Fruit fly (Drosophila melanogaster) whole organism, embryonic: ENCODE results near the gene Muted.

Source experiments
- CG10654 ChIP-seq: fragments of 200-800 bp; sonication (Bioruptor generic); optimal IDR thresholded peaks from 2 replicates; lab custom pipeline; 2016; ENCODE audit warnings: missing biosample characterization, missing genetic modification characterization
- CG10959 ChIP-seq: fragments of 200-800 bp; sonication (Bioruptor generic); IDR thresholded peaks from 2 replicates; pipeline ENCODE4 v1.3.6; 2022; ENCODE audit warnings: missing biosample characterization, missing genetic modification characterization
- CG12391 ChIP-seq: fragments of 200-800 bp; sonication (Bioruptor generic); optimal IDR thresholded peaks from 3 replicates; lab custom pipeline; 2018; ENCODE audit warnings: missing biosample characterization, mild to moderate bottlenecking, missing genetic modification characterization, moderate library complexity
- CG14710 ChIP-seq: fragments of 200-800 bp; sonication (Bioruptor generic); optimal IDR thresholded peaks from 3 replicates; lab custom pipeline; 2019; ENCODE audit warnings: missing biosample characterization, mild to moderate bottlenecking, missing genetic modification characterization, moderate library complexity
- CG15073 ChIP-seq: fragments of 200-800 bp; sonication (Bioruptor generic); optimal IDR thresholded peaks from 2 replicates; lab custom pipeline; 2016; ENCODE audit warnings: missing biosample characterization, missing genetic modification characterization
- CG15696 ChIP-seq: fragments of 200-800 bp; sonication (Bioruptor generic); optimal IDR thresholded peaks from 2 replicates; lab custom pipeline; 2019; ENCODE audit warnings: missing biosample characterization, mild to moderate bottlenecking, missing genetic modification characterization, moderate library complexity
- CG16813 ChIP-seq: fragments of 200-800 bp; sonication (Bioruptor generic); IDR thresholded peaks from 3 replicates; pipeline ENCODE4 v1.3.6; 2022; ENCODE audit warnings: missing biosample characterization, missing genetic modification characterization; ENCODE audit not compliant: partially characterized antibody
- CG17186 ChIP-seq: fragments of 200-800 bp; sonication (Bioruptor generic); optimal IDR thresholded peaks from 3 replicates; lab custom pipeline; 2017; ENCODE audit warnings: missing biosample characterization, missing genetic modification reagents, missing genetic modification characterization
- CG18262 ChIP-seq: fragments of 200-800 bp; optimal IDR thresholded peaks from 3 replicates; lab custom pipeline; 2019; ENCODE audit warnings: missing biosample characterization, mild to moderate bottlenecking, missing genetic modification characterization, moderate library complexity
- CG2712 ChIP-seq: fragments of 200-800 bp; optimal IDR thresholded peaks from 3 replicates; lab custom pipeline; 2019; ENCODE audit warnings: missing biosample characterization, mild to moderate bottlenecking, missing genetic modification characterization, moderate library complexity
- CG2875 ChIP-seq: fragments of 200-800 bp; sonication (Bioruptor generic); optimal IDR thresholded peaks from 2 replicates; lab custom pipeline; 2017; ENCODE audit warnings: missing biosample characterization, mild to moderate bottlenecking, missing genetic modification characterization, missing genetic modification reagents
- CG31441 ChIP-seq: fragments of 200-800 bp; sonication (Bioruptor generic); IDR thresholded peaks from 2 replicates; pipeline ENCODE4 v1.3.6; 2022; ENCODE audit warnings: missing biosample characterization, missing genetic modification characterization
- CG3407 ChIP-seq: fragments of 200-800 bp; sonication (Bioruptor generic); optimal IDR thresholded peaks from 2 replicates; lab custom pipeline; 2018; ENCODE audit warnings: missing biosample characterization, mild to moderate bottlenecking, missing genetic modification characterization
- CG3838 ChIP-seq: fragments of 200-800 bp; sonication (Bioruptor generic); optimal IDR thresholded peaks from 3 replicates; lab custom pipeline; 2016; ENCODE audit warnings: missing biosample characterization, missing genetic modification characterization
- CG4282 ChIP-seq: fragments of 200-800 bp; sonication (Bioruptor generic); optimal IDR thresholded peaks from 2 replicates; lab custom pipeline; 2016; ENCODE audit warnings: missing biosample characterization, missing genetic modification characterization
- CG4328 ChIP-seq: fragments of 200-800 bp; sonication (Bioruptor generic); optimal IDR thresholded peaks from 3 replicates; lab custom pipeline; 2017; ENCODE audit warnings: missing biosample characterization, missing genetic modification reagents, missing genetic modification characterization
- CG4360 ChIP-seq: fragments of 200-800 bp; sonication (Bioruptor generic); IDR thresholded peaks from 2 replicates; pipeline ENCODE4 v1.3.6; 2022; ENCODE audit warnings: missing biosample characterization, missing genetic modification characterization
- CG5953 ChIP-seq: fragments of 200-800 bp; sonication (Bioruptor generic); IDR thresholded peaks from 2 replicates; pipeline ENCODE4 v1.3.6; 2022; ENCODE audit warnings: missing biosample characterization, missing genetic modification characterization
- CG7271 ChIP-seq: fragments of 200-800 bp; sonication (Bioruptor generic); optimal IDR thresholded peaks from 2 replicates; lab custom pipeline; 2018; ENCODE audit warnings: missing biosample characterization, mild to moderate bottlenecking, missing genetic modification characterization, moderate library complexity
- CG7963 ChIP-seq: fragments of 200-800 bp; sonication (Bioruptor generic); IDR thresholded peaks from 3 replicates; pipeline ENCODE4 v1.3.6; 2022; ENCODE audit warnings: missing biosample characterization, missing genetic modification characterization; ENCODE audit not compliant: partially characterized antibody
- CG9817 ChIP-seq: fragments of 200-800 bp; sonication (Bioruptor generic); optimal IDR thresholded peaks from 2 replicates; lab custom pipeline; 2018; ENCODE audit warnings: missing biosample characterization, mild to moderate bottlenecking, missing genetic modification characterization, moderate library complexity
- Camta ChIP-seq: fragments of 200-800 bp; sonication (Bioruptor generic); optimal IDR thresholded peaks from 2 replicates; lab custom pipeline; 2016; ENCODE audit warnings: missing biosample characterization, missing genetic modification characterization
- HLH4C ChIP-seq: fragments of 200-800 bp; sonication (Bioruptor generic); IDR thresholded peaks from 3 replicates; pipeline ENCODE4 v1.3.6; 2022; ENCODE audit warnings: missing biosample characterization, missing genetic modification characterization; ENCODE audit not compliant: partially characterized antibody
- Hmr ChIP-seq: fragments of 200-800 bp; sonication (Bioruptor generic); optimal IDR thresholded peaks from 3 replicates; lab custom pipeline; 2017; ENCODE audit warnings: mild to moderate bottlenecking, missing biosample characterization, missing genetic modification reagents, missing genetic modification characterization
- Hr39 ChIP-seq: fragments of >200 bp; optimal IDR thresholded peaks from 2 replicates; lab custom pipeline; 2017
- NK7.1 ChIP-seq: fragments of 200-800 bp; sonication (Bioruptor generic); optimal IDR thresholded peaks from 3 replicates; lab custom pipeline; 2016; ENCODE audit warnings: missing biosample characterization, missing genetic modification characterization
- Nf-YC ChIP-seq: fragments of 200-800 bp; optimal IDR thresholded peaks from 3 replicates; lab custom pipeline; 2019; ENCODE audit warnings: missing biosample characterization, mild to moderate bottlenecking, missing genetic modification characterization, moderate library complexity
- Sox100B ChIP-seq: fragments of 200-800 bp; sonication (Bioruptor generic); optimal IDR thresholded peaks from 3 replicates; lab custom pipeline; 2018; ENCODE audit warnings: missing biosample characterization, mild to moderate bottlenecking, missing genetic modification characterization
- TFAM ChIP-seq: fragments of 200-800 bp; sonication (Bioruptor generic); optimal IDR thresholded peaks from 2 replicates; lab custom pipeline; 2017; ENCODE audit warnings: missing biosample characterization, missing genetic modification characterization, inconsistent platforms
- Vsx1 ChIP-seq: fragments of 200-800 bp; sonication (Bioruptor generic); optimal IDR thresholded peaks from 2 replicates; lab custom pipeline; 2017; ENCODE audit warnings: missing biosample characterization, mild to moderate bottlenecking, missing genetic modification characterization, missing genetic modification reagents
- aop ChIP-seq: fragments of 200-800 bp; sonication (Bioruptor generic); IDR thresholded peaks from 2 replicates; pipeline ENCODE4 v1.3.6; 2022; ENCODE audit warnings: missing biosample characterization, missing genetic modification characterization
- cato ChIP-seq: fragments of 200-800 bp; sonication (Bioruptor generic); optimal IDR thresholded peaks from 2 replicates; lab custom pipeline; 2016; ENCODE audit warnings: missing biosample characterization, missing genetic modification characterization, borderline replicate concordance
- croc ChIP-seq: fragments of 200-800 bp; sonication (Bioruptor generic); conservative IDR thresholded peaks from 3 replicates; pipeline ENCODE4 v1.3.6; 2022; ENCODE audit warnings: missing biosample characterization, missing genetic modification characterization
- dmrt11E ChIP-seq: fragments of 200-800 bp; sonication (Bioruptor generic); optimal IDR thresholded peaks from 3 replicates; lab custom pipeline; 2018; ENCODE audit warnings: missing biosample characterization, mild to moderate bottlenecking, missing genetic modification characterization, moderate library complexity
- esg ChIP-seq: fragments of 200-800 bp; sonication (Bioruptor generic); conservative IDR thresholded peaks from 2 replicates; pipeline ENCODE4 v1.3.6; 2022; ENCODE audit warnings: missing biosample characterization, missing genetic modification characterization
- eve ChIP-seq, 2 experiments: fragments of >200 bp; optimal IDR thresholded peaks; 2 replicates each; lab custom pipeline; 2017; ENCODE audit warnings: missing biosample characterization in 2 of 2, missing genetic modification characterization in 2 of 2
- gsb ChIP-seq: fragments of 200-800 bp; sonication (Bioruptor generic); IDR thresholded peaks from 2 replicates; pipeline ENCODE4 v1.3.6; 2022; ENCODE audit warnings: missing biosample characterization, missing genetic modification characterization
- jumu ChIP-seq: fragments of 200-800 bp; sonication (Bioruptor generic); optimal IDR thresholded peaks from 3 replicates; lab custom pipeline; 2016; ENCODE audit warnings: missing biosample characterization, missing genetic modification characterization
- lov ChIP-seq, 2 experiments: fragments of 200-800 bp in 1 of 2; fragments of >200 bp in 1 of 2; sonication (Bioruptor generic) in 1 of 2; IDR thresholded peaks in 1 of 2; optimal IDR thresholded peaks in 1 of 2; 2 replicates in 1 of 2; 3 replicates in 1 of 2; pipeline versions ENCODE4 v1.3.6 to Lab custom; 2017 to 2022; ENCODE audit warnings: missing biosample characterization in 1 of 2, missing genetic modification characterization in 1 of 2
- nmo ChIP-seq: fragments of 200-800 bp; sonication (Bioruptor generic); optimal IDR thresholded peaks from 2 replicates; lab custom pipeline; 2018; ENCODE audit warnings: missing biosample characterization, mild to moderate bottlenecking, missing genetic modification characterization, moderate library complexity
- pho ChIP-seq: fragments of 200-800 bp; sonication (Bioruptor generic); optimal IDR thresholded peaks from 2 replicates; lab custom pipeline; 2016; ENCODE audit warnings: missing biosample characterization, missing genetic modification characterization
- pros ChIP-seq: fragments of 200-800 bp; sonication (Bioruptor generic); optimal IDR thresholded peaks from 3 replicates; lab custom pipeline; 2019; ENCODE audit warnings: missing biosample characterization, mild to moderate bottlenecking, missing genetic modification characterization, moderate library complexity
- pum ChIP-seq: fragments of 200-800 bp; sonication (Bioruptor generic); optimal IDR thresholded peaks from 2 replicates; lab custom pipeline; 2016; ENCODE audit warnings: missing biosample characterization, missing genetic modification characterization
- row ChIP-seq: fragments of 200-800 bp; sonication (Bioruptor generic); IDR thresholded peaks from 3 replicates; pipeline ENCODE4 v1.3.6; 2022; ENCODE audit warnings: missing biosample characterization, missing genetic modification characterization
- so ChIP-seq: fragments of 200-800 bp; sonication (Bioruptor generic); IDR thresholded peaks from 3 replicates; pipeline ENCODE4 v1.3.6; 2022; ENCODE audit warnings: missing biosample characterization, missing genetic modification characterization
- trem ChIP-seq: fragments of 200-800 bp; optimal IDR thresholded peaks from 3 replicates; lab custom pipeline; 2019; ENCODE audit warnings: missing biosample characterization, mild to moderate bottlenecking, missing genetic modification characterization, moderate library complexity
- unpg ChIP-seq: fragments of 200-800 bp; sonication (Bioruptor generic); optimal IDR thresholded peaks from 3 replicates; lab custom pipeline; 2018; ENCODE audit warnings: missing biosample characterization, mild to moderate bottlenecking, missing genetic modification characterization, moderate library complexity
- yki ChIP-seq: fragments of >200 bp; optimal IDR thresholded peaks from 3 replicates; lab custom pipeline; 2018
- zf30C ChIP-seq: fragments of 200-800 bp; sonication (Bioruptor generic); optimal IDR thresholded peaks from 3 replicates; lab custom pipeline; 2018; ENCODE audit warnings: missing biosample characterization, mild to moderate bottlenecking, missing genetic modification characterization

The Muted gene

dm6 chr3R:22323994-22324393, 38.4 kb upstream of the Muted start, which contains the start of gene CG34377:
Gene CG34377 (minus strand): TSS chr3R:22324094.
- no peak for TF ChIP-seq lov (optimal IDR thresholded peaks at IDR 0.05; lab: Kevin White, UChicago)
- 0 out of 3 replicates have a peak, but pooled peaks have one; percentile 21 for TF ChIP-seq lov (GFP tag; IDR thresholded peaks at IDR 0.05; lab: Robert Waterston, UW)
- no peak for TF ChIP-seq pros

DNA sequence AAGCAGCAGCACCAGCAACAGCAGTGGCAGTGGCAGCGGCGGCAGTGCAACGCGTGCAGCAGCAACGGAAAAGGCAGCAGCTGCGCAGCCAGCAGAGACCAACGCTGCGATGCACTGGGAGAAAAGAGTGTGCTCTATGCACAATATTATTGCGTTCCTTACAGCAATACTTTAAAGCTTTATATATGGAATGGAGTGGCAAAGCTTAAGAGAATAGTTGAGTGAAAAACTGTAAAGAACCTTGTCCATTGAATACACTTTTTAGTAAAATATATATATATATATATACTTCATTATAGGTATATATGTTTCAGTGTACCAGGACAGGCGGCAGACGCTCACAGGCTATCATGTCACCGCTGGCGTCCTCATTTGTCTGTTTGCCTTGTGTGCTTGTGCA, 37.7 kb upstream of the Muted start:
- TF ChIP-seq HLH4C (GFP tag; lab: Robert Waterston, UW) (no peak), CG16813 (GFP tag; lab: Robert Waterston, UW) (no peak), trem (tag; lab: Kevin White, UChicago) (no peak), TFAM (GFP tag; lab: Kevin White, UChicago) (no peak), CG3838 (GFP tag; lab: Kevin White, UChicago) (no peak), CG4328 (GFP tag; lab: Kevin White, UChicago) (no peak), pho (no peak), croc (GFP tag; lab: Robert Waterston, UW) (0 out of 3 replicates have a peak, but pooled peaks have one; percentile 33), zf30C (GFP tag; lab: Kevin White, UChicago) (peak; percentile 62), dmrt11E (tag; lab: Kevin White, UChicago) (peak; percentile 53), unpg (GFP tag; lab: Kevin White, UChicago) (no peak), CG31441 (GFP tag; lab: Robert Waterston, UW) (peak; percentile 34; the same call in 1 of the 2 replicates), CG9817 (tag; lab: Kevin White, UChicago) (no peak), CG3407 (peak; percentile 6), pum (no peak), CG15696 (tag; lab: Kevin White, UChicago) (peak; percentile 13), gsb (GFP tag; lab: Robert Waterston, UW) (no peak), CG18262 (tag; lab: Kevin White, UChicago) (peak; percentile 52), Nf-YC (no peak), Camta (GFP tag; lab: Kevin White, UChicago) (no peak), Hmr (GFP tag; lab: Kevin White, UChicago) (no peak), CG14710 (tag; lab: Kevin White, UChicago) (no peak), CG7271 (tag; lab: Kevin White, UChicago) (no peak), CG5953 (GFP tag; lab: Robert Waterston, UW) (no peak), eve (GFP tag; optimal IDR thresholded peaks at IDR 0.05; lab: Kevin White, UChicago) (no peak), CG4360 (GFP tag; lab: Robert Waterston, UW) (no peak), CG10654 (no peak), NK7.1 (no peak), esg (GFP tag; lab: Robert Waterston, UW) (no peak), CG4282 (GFP tag; lab: Kevin White, UChicago) (no peak), cato (GFP tag; lab: Kevin White, UChicago) (no peak), CG7963 (GFP tag; lab: Robert Waterston, UW) (no peak), so (GFP tag; lab: Robert Waterston, UW) (no peak), Hr39 (lab: Kevin White, UChicago) (no peak), Vsx1 (no peak), CG2712 (tag; lab: Kevin White, UChicago) (peak; percentile 53), CG15073 (GFP tag; lab: Kevin White, UChicago) (no peak), CG2875 (GFP tag; lab: Kevin White, UChicago) (peak; percentile 37), nmo (GFP tag; lab: Kevin White, UChicago) (peak; percentile 34), CG12391 (tag; lab: Kevin White, UChicago) (peak; percentile 13), row (GFP tag; lab: Robert Waterston, UW) (peak; percentile 43; the same call in 1 of the 3 replicates), jumu (GFP tag; lab: Kevin White, UChicago) (no peak), CG17186 (GFP tag; lab: Kevin White, UChicago) (no peak), yki (lab: Kevin White, UChicago) (no peak), aop (GFP tag; lab: Robert Waterston, UW) (no peak), CG10959 (0 out of 2 replicates have a peak, but pooled peaks have one; percentile 27), Sox100B (GFP tag; lab: Kevin White, UChicago) (no peak)
